Fruit fly (Drosophila melanogaster) whole organism, prepupa: ENCODE results near the gene CG14974.
A peak's percentile ranks its signal among the peaks of the same experiment; 100 is the strongest.

Experiments
- CG10631 ChIP-seq: fragments of 200-800 bp; sonication (Bioruptor generic); optimal IDR thresholded peaks from 2 replicates; lab custom pipeline; 2016; ENCODE audit warnings: missing biosample characterization, missing genetic modification characterization
- CG11762 ChIP-seq: fragments of 200-800 bp; sonication (Bioruptor generic); optimal IDR thresholded peaks from 3 replicates; lab custom pipeline; 2016; ENCODE audit warnings: missing biosample characterization, missing genetic modification characterization; ENCODE audit not compliant: insufficient read depth
- CG11902 ChIP-seq: fragments of 200-800 bp; sonication (Bioruptor generic); optimal IDR thresholded peaks from 3 replicates; lab custom pipeline; 2016; ENCODE audit warnings: missing biosample characterization, missing genetic modification characterization
- CG16779 ChIP-seq: fragments of 200-800 bp; sonication (Bioruptor generic); optimal IDR thresholded peaks from 3 replicates; lab custom pipeline; 2017; ENCODE audit warnings: missing biosample characterization, mild to moderate bottlenecking, missing genetic modification characterization
- CG3032 ChIP-seq: fragments of 200-800 bp; optimal IDR thresholded peaks from 2 replicates; lab custom pipeline; 2019; ENCODE audit warnings: missing biosample characterization, mild to moderate bottlenecking, missing genetic modification characterization, moderate library complexity
- CG31627 ChIP-seq: fragments of 200-800 bp; sonication (Bioruptor generic); optimal IDR thresholded peaks from 3 replicates; lab custom pipeline; 2016; ENCODE audit warnings: missing biosample characterization, missing genetic modification characterization
- CG32006 ChIP-seq: fragments of 200-800 bp; sonication (Bioruptor generic); optimal IDR thresholded peaks from 3 replicates; lab custom pipeline; 2017; ENCODE audit warnings: missing biosample characterization, mild to moderate bottlenecking, missing genetic modification characterization
- CG3919 ChIP-seq: fragments of 200-800 bp; sonication (Bioruptor generic); optimal IDR thresholded peaks from 3 replicates; lab custom pipeline; 2016; ENCODE audit warnings: missing biosample characterization, missing genetic modification characterization
- CG6163 ChIP-seq: fragments of 200-800 bp; sonication (Bioruptor generic); IDR thresholded peaks from 3 replicates; pipeline ENCODE4 v1.3.6; 2022; ENCODE audit warnings: missing biosample characterization, missing genetic modification characterization
- CG6276 ChIP-seq: fragments of 200-800 bp; sonication (Bioruptor generic); optimal IDR thresholded peaks from 2 replicates; lab custom pipeline; 2017; ENCODE audit warnings: missing biosample characterization, mild to moderate bottlenecking, missing genetic modification characterization
- CG6792 ChIP-seq: fragments of 200-800 bp; sonication (Bioruptor generic); optimal IDR thresholded peaks from 3 replicates; lab custom pipeline; 2016; ENCODE audit warnings: missing biosample characterization, missing genetic modification characterization
- CG6808 ChIP-seq: fragments of 200-800 bp; sonication (Bioruptor generic); optimal IDR thresholded peaks from 3 replicates; lab custom pipeline; 2017; ENCODE audit warnings: missing biosample characterization, missing genetic modification characterization, mild to moderate bottlenecking, moderate library complexity, missing genetic modification reagents
- CG8119 ChIP-seq: fragments of 200-800 bp; sonication (Bioruptor generic); IDR thresholded peaks from 3 replicates; pipeline ENCODE4 v1.3.6; 2022; ENCODE audit warnings: missing biosample characterization, missing genetic modification characterization
- CG8319 ChIP-seq: fragments of 200-800 bp; sonication (Bioruptor generic); optimal IDR thresholded peaks from 3 replicates; lab custom pipeline; 2016; ENCODE audit warnings: missing biosample characterization, missing genetic modification characterization
- Eip75B ChIP-seq: fragments of 200-800 bp; sonication (Bioruptor generic); optimal IDR thresholded peaks from 3 replicates; lab custom pipeline; 2016; ENCODE audit warnings: missing biosample characterization, missing genetic modification characterization
- Eip78C ChIP-seq: fragments of 200-800 bp; sonication (Bioruptor generic); peaks from one replicate; lab custom pipeline; 2016; ENCODE audit warnings: missing biosample characterization, missing genetic modification characterization
- Eip93F ChIP-seq: fragments of 200-800 bp; sonication (Bioruptor generic); optimal IDR thresholded peaks from 2 replicates; lab custom pipeline; 2016; ENCODE audit warnings: missing biosample characterization, mild to moderate bottlenecking, missing genetic modification characterization
- Ets21C ChIP-seq: fragments of 200-800 bp; sonication (Bioruptor generic); optimal IDR thresholded peaks from 3 replicates; lab custom pipeline; 2016; ENCODE audit warnings: missing biosample characterization, missing genetic modification characterization
- Ets96B ChIP-seq: fragments of 200-800 bp; optimal IDR thresholded peaks from 2 replicates; lab custom pipeline; 2019; ENCODE audit warnings: missing biosample characterization, mild to moderate bottlenecking, missing genetic modification characterization, moderate library complexity
- Gug ChIP-seq: fragments of 200-800 bp; sonication (Bioruptor generic); IDR thresholded peaks from 2 replicates; pipeline ENCODE4 v1.3.6; 2022; ENCODE audit warnings: missing biosample characterization, missing genetic modification characterization
- Lpt ChIP-seq: fragments of 200-800 bp; sonication (Bioruptor generic); optimal IDR thresholded peaks from 3 replicates; lab custom pipeline; 2016; ENCODE audit warnings: missing biosample characterization, missing genetic modification characterization
- OdsH ChIP-seq: fragments of 200-800 bp; sonication (Bioruptor generic); optimal IDR thresholded peaks from 3 replicates; lab custom pipeline; 2016; ENCODE audit warnings: missing biosample characterization, missing genetic modification characterization
- Smox ChIP-seq: fragments of 200-800 bp; sonication (Bioruptor generic); optimal IDR thresholded peaks from 3 replicates; lab custom pipeline; 2016; ENCODE audit warnings: missing biosample characterization, missing genetic modification characterization
- Sox14 ChIP-seq: fragments of 200-800 bp; sonication (Bioruptor generic); optimal IDR thresholded peaks from 3 replicates; lab custom pipeline; 2016; ENCODE audit warnings: missing biosample characterization, missing genetic modification characterization
- Sox15 ChIP-seq: fragments of 200-800 bp; sonication (Bioruptor generic); optimal IDR thresholded peaks from 3 replicates; lab custom pipeline; 2016; ENCODE audit warnings: missing biosample characterization, missing genetic modification characterization
- achi ChIP-seq: fragments of 200-800 bp; sonication (Bioruptor generic); optimal IDR thresholded peaks from 3 replicates; lab custom pipeline; 2016; ENCODE audit warnings: missing biosample characterization, missing genetic modification characterization
- cyc ChIP-seq: fragments of 200-800 bp; sonication (Bioruptor generic); optimal IDR thresholded peaks from 3 replicates; lab custom pipeline; 2016; ENCODE audit warnings: missing biosample characterization, missing genetic modification characterization
- dsx ChIP-seq: fragments of 200-800 bp; optimal IDR thresholded peaks from 3 replicates; lab custom pipeline; 2019; ENCODE audit warnings: missing biosample characterization, mild to moderate bottlenecking, missing genetic modification characterization, moderate library complexity; ENCODE audit not compliant: poor library complexity, severe bottlenecking
- eg ChIP-seq: fragments of 200-800 bp; sonication (Bioruptor generic); IDR thresholded peaks from 3 replicates; pipeline ENCODE4 v1.3.6; 2022; ENCODE audit warnings: missing biosample characterization, missing genetic modification characterization
- esn ChIP-seq: fragments of 200-800 bp; sonication (Bioruptor generic); optimal IDR thresholded peaks from 2 replicates; lab custom pipeline; 2016; ENCODE audit warnings: missing biosample characterization, mild to moderate bottlenecking, missing genetic modification characterization, moderate library complexity
- fd59A ChIP-seq: fragments of 200-800 bp; sonication (Bioruptor generic); optimal IDR thresholded peaks from 2 replicates; lab custom pipeline; 2017; ENCODE audit warnings: missing biosample characterization, mild to moderate bottlenecking, missing genetic modification characterization, missing genetic modification reagents
- fkh ChIP-seq: fragments of 200-800 bp; sonication (Bioruptor generic); optimal IDR thresholded peaks from 3 replicates; lab custom pipeline; 2017; ENCODE audit warnings: missing biosample characterization, mild to moderate bottlenecking, missing genetic modification characterization, moderate library complexity
- pdm3 ChIP-seq: fragments of 200-800 bp; sonication (Bioruptor generic); optimal IDR thresholded peaks from 3 replicates; lab custom pipeline; 2016; ENCODE audit warnings: missing biosample characterization, missing genetic modification characterization
- salr ChIP-seq, 2 experiments: fragments of 200-800 bp; sonication (Bioruptor generic); optimal IDR thresholded peaks; 3 replicates each; lab custom pipeline; 2016 to 2018; ENCODE audit warnings: missing biosample characterization in 2 of 2, missing genetic modification characterization in 2 of 2, mild to moderate bottlenecking in 1 of 2
- spab ChIP-seq: fragments of 200-800 bp; sonication (Bioruptor generic); optimal IDR thresholded peaks from 2 replicates; lab custom pipeline; 2017; ENCODE audit warnings: missing biosample characterization, mild to moderate bottlenecking, missing genetic modification characterization, missing genetic modification reagents
- ss ChIP-seq, 2 experiments: fragments of 200-800 bp; sonication (Bioruptor generic); optimal IDR thresholded peaks; 2 replicates in 1 of 2; 3 replicates in 1 of 2; lab custom pipeline; 2017 to 2018; ENCODE audit warnings: mild to moderate bottlenecking in 2 of 2, missing biosample characterization in 2 of 2, missing genetic modification characterization in 2 of 2, moderate library complexity in 1 of 2
- topi ChIP-seq: fragments of 200-800 bp; sonication (Bioruptor generic); optimal IDR thresholded peaks from 3 replicates; lab custom pipeline; 2016; ENCODE audit warnings: missing biosample characterization, missing genetic modification characterization
- vri ChIP-seq: fragments of 200-800 bp; sonication (Bioruptor generic); optimal IDR thresholded peaks from 3 replicates; lab custom pipeline; 2016; ENCODE audit warnings: missing biosample characterization, mild to moderate bottlenecking, missing genetic modification characterization

Gene CG14974

DNA sequence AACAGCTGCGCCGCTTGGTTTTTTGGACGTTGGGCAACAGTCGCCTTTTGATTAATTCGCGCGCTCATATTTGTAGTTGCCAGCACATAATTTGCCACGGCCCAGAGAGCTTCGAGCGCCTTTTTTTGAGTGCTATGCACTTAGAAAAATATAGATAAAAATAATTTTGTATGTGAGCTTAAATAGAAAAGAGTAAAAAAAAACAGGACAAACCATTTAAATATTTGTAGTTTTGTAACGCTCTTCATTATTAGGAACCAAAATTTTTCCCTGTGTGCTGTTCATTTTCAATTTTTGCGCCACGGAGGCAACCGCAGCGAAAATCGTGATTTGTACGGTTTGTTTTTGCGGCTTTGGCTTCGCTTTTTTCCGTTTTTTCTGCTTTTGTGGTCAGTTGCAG lies 28.7 kb upstream of the CG14974 start (continued):
- TF ChIP-seq fkh (GFP tag; lab: Kevin White, UChicago) (no peak), vri (GFP tag; lab: Kevin White, UChicago) (no peak), CG16779 (tag; lab: Kevin White, UChicago) (no peak), pdm3 (GFP tag; lab: Kevin White, UChicago) (peak; percentile 59), CG31627 (GFP tag; lab: Kevin White, UChicago) (peak; percentile 31), Sox14 (GFP tag; lab: Kevin White, UChicago) (peak; percentile 34), Lpt (peak; percentile 55), CG6276 (GFP tag; lab: Kevin White, UChicago) (peak; percentile 50), CG32006 (GFP tag; lab: Kevin White, UChicago) (peak; percentile 69), OdsH (GFP tag; lab: Kevin White, UChicago) (peak; percentile 53), Gug (no peak), CG8119 (GFP tag; lab: Robert Waterston, UW) (peak; percentile 74), Sox15 (GFP tag; lab: Kevin White, UChicago) (no peak), topi (GFP tag; lab: Kevin White, UChicago) (peak; percentile 51), Ets21C (peak; percentile 27), Smox (GFP tag; lab: Kevin White, UChicago) (peak; percentile 48), CG6808 (GFP tag; lab: Kevin White, UChicago) (no peak), esn (peak; percentile 62), salr (GFP tag; optimal IDR thresholded peaks at IDR 0.05; lab: Kevin White, UChicago) (peak in 1 of 2 experiments; percentile 42), dsx (GFP tag; lab: Kevin White, UChicago) (no peak), CG6163 (GFP tag; lab: Robert Waterston, UW) (peak; percentile 71; the same call in 2 of the 3 replicates), ss (GFP tag; optimal IDR thresholded peaks at IDR 0.05; lab: Kevin White, UChicago) (no peak), fd59A (GFP tag; lab: Kevin White, UChicago) (no peak), Eip93F (GFP tag; lab: Kevin White, UChicago) (no peak), CG11902 (GFP tag; lab: Kevin White, UChicago) (no peak)

DNA sequence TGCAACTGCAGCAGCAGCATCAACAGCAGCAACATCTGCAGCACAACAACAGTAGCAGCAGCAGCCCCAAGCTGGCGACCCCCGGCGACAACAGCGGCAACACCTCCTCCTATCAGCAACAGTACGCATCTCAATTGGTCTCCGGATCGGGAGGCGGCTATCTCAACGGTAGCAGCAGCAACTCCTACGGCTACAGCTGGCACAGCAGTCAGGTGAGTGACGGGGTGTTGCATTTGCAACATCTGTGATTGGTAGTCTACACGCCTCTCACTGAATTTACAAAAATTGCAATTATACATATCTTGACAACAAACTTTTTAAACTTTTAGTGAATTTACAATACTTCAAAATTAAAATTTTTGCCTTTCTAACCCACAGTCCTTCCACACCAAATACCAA lies 25.5 kb upstream of the CG14974 start:
- no peak for TF ChIP-seq OdsH (GFP tag; lab: Kevin White, UChicago)
- no peak for TF ChIP-seq CG6163 (GFP tag; lab: Robert Waterston, UW)
- no peak for TF ChIP-seq CG6808 (GFP tag; lab: Kevin White, UChicago)
- TF ChIP-seq vri (GFP tag; lab: Kevin White, UChicago) = no peak
- TF ChIP-seq esn = no peak
- TF ChIP-seq Gug = no peak
- no peak for TF ChIP-seq Sox14 (GFP tag; lab: Kevin White, UChicago)
- TF ChIP-seq cyc = no peak
- no peak for TF ChIP-seq CG31627 (GFP tag; lab: Kevin White, UChicago)
- TF ChIP-seq CG3032 (tag; lab: Kevin White, UChicago) = no peak
- TF ChIP-seq CG32006 (GFP tag; lab: Kevin White, UChicago) = no peak
- no peak for TF ChIP-seq CG6792
- no peak for TF ChIP-seq pdm3 (GFP tag; lab: Kevin White, UChicago)
- no peak for TF ChIP-seq CG16779 (tag; lab: Kevin White, UChicago)
- no peak for TF ChIP-seq fkh (GFP tag; lab: Kevin White, UChicago)
- TF ChIP-seq ss (GFP tag; optimal IDR thresholded peaks at IDR 0.05; lab: Kevin White, UChicago) = no peak

dm6 chr3L:3645628-3646360 lies 25.0 kb upstream of the CG14974 start:
- TF ChIP-seq CG3919 (peak; percentile 23), CG6276 (GFP tag; lab: Kevin White, UChicago) (no peak), CG8319 (GFP tag; lab: Kevin White, UChicago) (no peak), fkh (GFP tag; lab: Kevin White, UChicago) (peak; percentile 52)

DNA sequence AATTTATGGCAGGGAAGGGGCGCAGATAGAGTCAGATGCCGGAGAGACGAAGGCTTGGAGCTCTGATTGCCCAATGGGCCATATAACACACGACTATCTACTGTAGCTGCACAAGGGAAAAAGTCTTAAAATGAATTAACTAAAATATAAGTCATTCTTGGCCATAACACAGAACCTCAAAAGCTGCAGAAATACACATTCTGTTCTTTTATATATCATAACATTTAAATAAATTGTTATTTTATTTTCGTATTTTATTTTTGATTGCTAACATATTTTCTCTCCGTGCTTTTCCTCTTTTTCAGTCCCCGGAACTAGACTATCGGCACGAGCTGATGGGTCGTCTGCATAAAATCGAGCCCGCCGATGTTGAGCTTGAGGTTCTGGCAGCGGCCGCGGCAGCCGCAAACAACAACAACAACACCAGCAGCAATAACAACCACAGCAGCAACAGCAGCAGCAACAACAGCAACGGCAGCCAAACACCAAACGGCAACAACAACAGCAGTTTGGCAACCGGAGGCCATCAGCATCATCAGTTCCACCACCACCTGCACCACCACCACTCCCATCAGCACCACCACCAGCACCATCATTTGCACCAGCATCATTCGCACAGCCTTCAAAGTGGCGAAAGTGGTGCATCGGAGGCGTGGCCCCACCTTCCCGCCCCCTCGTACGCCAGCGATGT lies 23.6 kb upstream of the CG14974 start:
- peak; percentile 51 for TF ChIP-seq dsx (GFP tag; lab: Kevin White, UChicago)
- peak; percentile 3 for TF ChIP-seq fd59A (GFP tag; lab: Kevin White, UChicago)
- peak; percentile 46 for TF ChIP-seq CG10631 (GFP tag; lab: Kevin White, UChicago)
- no peak for TF ChIP-seq eg (GFP tag; lab: Robert Waterston, UW)
- TF ChIP-seq Gug = no peak
- TF ChIP-seq CG3032 (tag; lab: Kevin White, UChicago) = peak; percentile 59
- TF ChIP-seq Eip75B = peak; percentile 15
- peak; percentile 14 for TF ChIP-seq Eip78C (GFP tag; lab: Kevin White, UChicago)
- peak; percentile 14 to 16 for TF ChIP-seq ss (GFP tag; optimal IDR thresholded peaks at IDR 0.05; lab: Kevin White, UChicago)
- TF ChIP-seq cyc = no peak
- peak; percentile 47 for TF ChIP-seq CG3919
- TF ChIP-seq achi (GFP tag; lab: Kevin White, UChicago) = peak; percentile 27
- TF ChIP-seq vri (GFP tag; lab: Kevin White, UChicago) = no peak
- TF ChIP-seq CG6276 (GFP tag; lab: Kevin White, UChicago) = no peak
- 0 out of 3 replicates have a peak, but pooled peaks have one; percentile 24 for TF ChIP-seq CG8119 (GFP tag; lab: Robert Waterston, UW)
- TF ChIP-seq CG11762 (GFP tag; lab: Kevin White, UChicago) = no peak
- peak; percentile 2 for TF ChIP-seq CG6792
- peak; percentile 71 for TF ChIP-seq Ets96B
- peak; percentile 55 for TF ChIP-seq CG6808 (GFP tag; lab: Kevin White, UChicago)
- peak; percentile 39 for TF ChIP-seq spab (GFP tag; lab: Kevin White, UChicago)
- peak; percentile 18 for TF ChIP-seq CG32006 (GFP tag; lab: Kevin White, UChicago)
